Worm (Caenorhabditis elegans) whole organism, L4 larva: Measurements from ENCODE around the gene C40A11.4.
"Not testable (repeated sequence)": the region's sequence is repeated elsewhere in the genome, so short reads cannot be mapped to it uniquely, and the experiment has no call there.

ENCODE experiments used
- F10B5.3 ChIP-seq: sonication (generic microtip); optimal IDR thresholded peaks from 2 replicates; lab custom pipeline; 2016; ENCODE audit warnings: mild to moderate bottlenecking, missing genetic modification characterization, missing compliant biosample characterization
- F37D6.2 ChIP-seq: sonication (generic microtip); optimal IDR thresholded peaks from 2 replicates; lab custom pipeline; 2016; ENCODE audit warnings: mild to moderate bottlenecking, missing genetic modification characterization, missing compliant biosample characterization
- F49E8.2 ChIP-seq: sonication (generic microtip); optimal IDR thresholded peaks from 2 replicates; lab custom pipeline; 2016; ENCODE audit warnings: missing compliant biosample characterization, mild to moderate bottlenecking, missing genetic modification characterization, borderline replicate concordance
- Y5F2A.4 ChIP-seq: fragments of 200-800 bp; sonication (Bioruptor generic); optimal IDR thresholded peaks from 2 replicates; lab custom pipeline; 2018; ENCODE audit warnings: mild to moderate bottlenecking, missing genetic modification characterization, missing compliant biosample characterization
- Y75B8A.6 ChIP-seq: fragments of 200-800 bp; sonication (Bioruptor generic); IDR thresholded peaks from 2 replicates; pipeline ENCODE4 v1.3.6; 2022; ENCODE audit warnings: missing genetic modification reagents, missing genetic modification characterization, missing compliant biosample characterization
- aha-1 ChIP-seq: fragments of 150-350 bp; peaks from one replicate; lab custom pipeline; 2014; ENCODE audit warnings: missing biosample characterization, missing genetic modification characterization
- aly-2 ChIP-seq: sonication (generic microtip); optimal IDR thresholded peaks from 2 replicates; lab custom pipeline; 2018; ENCODE audit warnings: missing biosample characterization, missing genetic modification characterization
- arid-1 ChIP-seq: fragments of 200-800 bp; sonication (Bioruptor generic); conservative IDR thresholded peaks from 2 replicates; pipeline ENCODE4 v1.3.6; 2022; ENCODE audit warnings: missing genetic modification reagents, missing genetic modification characterization, missing compliant biosample characterization
- ceh-28 ChIP-seq: fragments of 150-350 bp; optimal IDR thresholded peaks from 2 replicates; lab custom pipeline; 2014; ENCODE audit warnings: missing biosample characterization, missing genetic modification reagents, missing genetic modification characterization
- ces-1 ChIP-seq: fragments of 150-350 bp; sonication (generic microtip); optimal IDR thresholded peaks from 4 replicates; lab custom pipeline; 2014; ENCODE audit warnings: missing biosample characterization, missing genetic modification reagents, missing genetic modification characterization
- cey-2 ChIP-seq: sonication (generic microtip); optimal IDR thresholded peaks from 3 replicates; lab custom pipeline; 2017; ENCODE audit warnings: missing genetic modification characterization, mild to moderate bottlenecking, missing compliant biosample characterization, antibody characterized with exemption, borderline replicate concordance; ENCODE audit not compliant: insufficient read depth
- daf-8 ChIP-seq: fragments of 200-800 bp; sonication (Bioruptor generic); IDR thresholded peaks from 2 replicates; pipeline ENCODE4 v1.3.6; 2022; ENCODE audit warnings: missing genetic modification characterization, missing compliant biosample characterization
- dpl-1 ChIP-seq: fragments of 150-350 bp; optimal IDR thresholded peaks from 2 replicates; lab custom pipeline; 2014; ENCODE audit warnings: missing biosample characterization, missing genetic modification reagents, missing genetic modification characterization
- dve-1 ChIP-seq: sonication (generic microtip); optimal IDR thresholded peaks from 2 replicates; lab custom pipeline; 2017; ENCODE audit warnings: antibody characterized with exemption, mild to moderate bottlenecking, missing genetic modification characterization, missing compliant biosample characterization; ENCODE audit not compliant: insufficient read depth
- egl-43 ChIP-seq: fragments of 200-800 bp; sonication (Bioruptor generic); IDR thresholded peaks from 2 replicates; pipeline ENCODE4 v1.3.6; 2022; ENCODE audit warnings: missing genetic modification reagents, missing genetic modification characterization, missing compliant biosample characterization
- gei-8 ChIP-seq: fragments of 200-800 bp; sonication (Bioruptor generic); optimal IDR thresholded peaks from 2 replicates; lab custom pipeline; 2018; ENCODE audit warnings: mild to moderate bottlenecking, missing genetic modification characterization, missing compliant biosample characterization
- hlh-11 ChIP-seq: fragments of 200-800 bp; sonication (Bioruptor generic); optimal IDR thresholded peaks from 2 replicates; lab custom pipeline; 2018; ENCODE audit warnings: mild to moderate bottlenecking, missing genetic modification characterization, missing compliant biosample characterization
- hlh-30 ChIP-seq: sonication (generic microtip); optimal IDR thresholded peaks from 2 replicates; lab custom pipeline; 2017; ENCODE audit warnings: antibody characterized with exemption, mild to moderate bottlenecking, missing genetic modification characterization, missing compliant biosample characterization; ENCODE audit not compliant: insufficient read depth
- lin-29 ChIP-seq: fragments of 200-800 bp; sonication (Bioruptor generic); IDR thresholded peaks from 2 replicates; pipeline ENCODE4 v1.3.6; 2022; ENCODE audit warnings: missing genetic modification reagents, missing genetic modification characterization, missing compliant biosample characterization
- nhr-237 ChIP-seq: sonication (generic microtip); optimal IDR thresholded peaks from 2 replicates; lab custom pipeline; 2017; ENCODE audit warnings: missing biosample characterization, missing genetic modification characterization
- nhr-28 ChIP-seq: fragments of 150-350 bp; optimal IDR thresholded peaks from 2 replicates; lab custom pipeline; 2014; ENCODE audit warnings: missing biosample characterization, missing genetic modification characterization
- nhr-42 ChIP-seq: fragments of 200-800 bp; sonication (Bioruptor generic); IDR thresholded peaks from 2 replicates; pipeline ENCODE4 v1.3.6; 2022; ENCODE audit warnings: missing genetic modification characterization, missing compliant biosample characterization
- pqm-1 ChIP-seq: sonication (generic microtip); optimal IDR thresholded peaks from 2 replicates; lab custom pipeline; 2017; ENCODE audit warnings: missing biosample characterization, missing genetic modification characterization
- skn-1 ChIP-seq: fragments of 150-350 bp; optimal IDR thresholded peaks from 2 replicates; lab custom pipeline; 2014; ENCODE audit warnings: missing biosample characterization, missing genetic modification characterization
- spr-1 ChIP-seq: sonication (generic microtip); optimal IDR thresholded peaks from 2 replicates; lab custom pipeline; 2016; ENCODE audit warnings: mild to moderate bottlenecking, missing genetic modification characterization, missing compliant biosample characterization
- unc-62 ChIP-seq, 3 experiments: fragments of 150-350 bp in 1 of 3; sonication (generic microtip); optimal IDR thresholded peaks in 2 of 3; peaks in 1 of 3; 1 replicate in 1 of 3; 2 replicates in 2 of 3; lab custom pipeline; 2014 to 2017; ENCODE audit warnings: missing biosample characterization in 3 of 3, missing genetic modification characterization in 3 of 3, missing genetic modification reagents in 3 of 3, missing genotype in 1 of 3
- zag-1 ChIP-seq: fragments of 150-350 bp; optimal IDR thresholded peaks from 2 replicates; lab custom pipeline; 2014; ENCODE audit warnings: missing biosample characterization, missing genetic modification characterization
- zfp-2 ChIP-seq: sonication (generic microtip); optimal IDR thresholded peaks from 2 replicates; lab custom pipeline; 2016; ENCODE audit warnings: mild to moderate bottlenecking, missing genetic modification characterization, missing compliant biosample characterization

Gene C40A11.4

ce11 chrII:2138901-2139300 is 1.7 kb downstream of the C40A11.4 start:
- TF ChIP-seq spr-1 (tag; lab: Kevin White, UChicago) (no peak), Y75B8A.6 (GFP tag; lab: Robert Waterston, UW) (no peak), hlh-30 (no peak), F37D6.2 (tag; lab: Kevin White, UChicago) (no peak), dve-1 (tag; lab: Kevin White, UChicago) (no peak), arid-1 (GFP tag; lab: Robert Waterston, UW) (no peak), lin-29 (GFP tag; lab: Robert Waterston, UW) (no peak), F49E8.2 (tag; lab: Kevin White, UChicago) (no peak), cey-2 (tag; lab: Kevin White, UChicago) (no peak)
- TF ChIP-seq, all 104 proteins: peak for 0

DNA sequence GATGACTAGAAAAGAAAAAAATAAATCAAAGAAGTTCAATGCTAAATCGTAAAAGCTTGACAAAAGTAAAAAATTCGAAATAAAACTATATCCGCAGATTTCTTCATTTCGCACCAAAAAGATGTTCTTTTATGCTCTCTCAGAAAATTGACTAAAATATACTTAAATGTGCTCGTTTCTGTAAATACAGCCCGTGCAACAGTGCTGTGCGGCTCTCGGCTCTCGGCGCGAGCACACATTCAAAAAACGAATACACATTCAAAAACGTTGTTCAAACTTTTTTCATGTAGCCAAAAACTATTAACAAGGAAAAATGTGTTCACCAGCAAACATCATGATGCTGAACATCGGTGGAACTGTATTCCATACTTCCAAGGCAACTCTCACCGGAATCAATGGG is 3.6 kb downstream of the C40A11.4 start, which contains the start of gene C40A11.3:
C40A11.3 (plus strand) TSS at position 301 of the 400 bp plus-strand sequence.
- TF ChIP-seq nhr-42 (GFP tag; lab: Robert Waterston, UW) = no peak
- peak in 1 of 2 experiments; percentile 50 for TF ChIP-seq unc-62 (GFP tag; optimal IDR thresholded peaks at IDR 0.05 in 1 of 2; lab: Kevin White, UChicago)
- no peak for TF ChIP-seq unc-62 (tag; optimal IDR thresholded peaks at IDR 0.05; lab: Kevin White, UChicago)

- TF ChIP-seq skn-1 (no peak), nhr-237 (tag; lab: Kevin White, UChicago) (no peak)
Measured at ce11 chrII:2145566-2145965, 8.3 kb downstream of the C40A11.4 start, which contains the start of gene C40A11.6. TSS of gene C40A11.6 (minus strand) at chrII:2145666.

DNA sequence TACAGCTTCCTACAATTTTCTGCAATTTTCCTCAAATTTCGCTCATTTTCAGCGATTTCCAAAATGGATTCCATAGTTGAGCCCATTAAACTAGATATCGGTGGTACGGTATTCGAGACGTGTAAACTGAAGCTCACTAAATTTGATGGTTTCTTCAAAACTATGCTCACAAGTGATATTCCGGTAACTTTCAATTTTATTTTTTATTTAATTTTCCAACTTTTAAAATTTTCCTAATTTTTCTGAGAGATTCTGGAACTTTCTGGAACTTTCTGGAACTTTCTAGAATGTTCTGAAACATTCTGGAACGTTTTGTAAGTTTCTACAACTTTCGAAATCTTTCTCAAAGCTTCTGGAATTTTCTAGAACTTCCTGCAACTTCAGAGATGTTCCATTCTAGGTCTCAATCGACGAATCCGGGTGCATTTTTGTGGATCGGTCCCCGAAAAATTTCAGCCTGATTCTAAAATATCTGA is 9.7 kb downstream of the C40A11.4 start, which contains the start of gene C40A11.2:
C40A11.2 (plus strand) TSS at position 51 of the 476 bp plus-strand sequence.
- TF ChIP-seq daf-8 (GFP tag; lab: Robert Waterston, UW) (no peak), unc-62 (GFP tag; optimal IDR thresholded peaks at IDR 0.05 in 1 of 2; lab: Kevin White, UChicago) (peak in 1 of 2 experiments; percentile 52), unc-62 (tag; optimal IDR thresholded peaks at IDR 0.05; lab: Kevin White, UChicago) (no peak)

- TF ChIP-seq lin-29 (GFP tag; lab: Robert Waterston, UW) (no peak), zfp-2 (tag; lab: Kevin White, UChicago) (no peak), hlh-11 (tag; lab: Kevin White, UChicago) (no peak), egl-43 (GFP tag; lab: Robert Waterston, UW) (no peak), Y5F2A.4 (GFP tag; lab: Kevin White, UChicago) (no peak), F10B5.3 (tag; lab: Kevin White, UChicago) (no peak), ceh-28 (tag; lab: Kevin White, UChicago) (no peak), zag-1 (tag; lab: Kevin White, UChicago) (no peak), aha-1 (tag; lab: Kevin White, UChicago) (peak; percentile 42)
Measured at ce11 chrII:2150485-2150985, 13.3 kb downstream of the C40A11.4 start, which contains the start of the genes C40A11.7 and C40A11.8. TSS of gene C40A11.7 (minus strand) at chrII:2150585. TSS of gene C40A11.8 (minus strand) at chrII:2150935.

DNA sequence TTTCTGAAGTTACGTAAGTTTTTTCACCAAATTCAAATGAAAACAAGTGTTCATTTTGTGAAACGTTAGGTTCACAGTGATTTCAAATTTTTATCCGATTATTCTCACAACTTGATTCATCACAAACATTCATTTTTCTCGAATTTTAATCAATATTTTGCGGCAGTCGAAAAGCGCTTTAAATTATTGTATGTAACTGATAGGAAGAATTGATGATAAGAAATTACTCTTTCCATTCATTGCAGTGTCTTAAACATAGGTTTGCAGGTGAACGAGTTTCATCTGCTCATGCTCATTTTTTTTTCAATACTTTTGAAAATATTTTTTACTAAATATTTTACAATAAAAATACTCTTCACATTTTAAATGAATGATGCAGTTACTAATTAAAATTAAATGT is 15.2 kb downstream of the C40A11.4 start:
- TF ChIP-seq pqm-1 (peak; percentile 51), nhr-28 (tag; lab: Kevin White, UChicago) (peak; percentile 14), aly-2 (no peak)
- TF ChIP-seq, all 104 proteins: peak for 2

ce11 chrII:2153708-2154107 is 16.5 kb downstream of the C40A11.4 start, which contains the start of gene math-18:
TSS of gene math-18 (plus strand) at chrII:2154008.
- TF ChIP-seq ces-1, gei-8, dpl-1 (GFP tag; lab: Kevin White, UChicago): not testable (repeated sequence)
